Fruit fly (Drosophila melanogaster): ENCODE data around the gene Agpat1.
A peak's percentile ranks its signal among the peaks of the same experiment; 100 is the strongest.

Agpat1 gene

dm6 chrX:12765076-12765475 lies at the start of gene Agpat1:
Gene Agpat1 (plus strand): TSS chrX:12765266.
- no peak for TF ChIP-seq noc (tag; optimal IDR thresholded peaks at IDR 0.05)

DNA sequence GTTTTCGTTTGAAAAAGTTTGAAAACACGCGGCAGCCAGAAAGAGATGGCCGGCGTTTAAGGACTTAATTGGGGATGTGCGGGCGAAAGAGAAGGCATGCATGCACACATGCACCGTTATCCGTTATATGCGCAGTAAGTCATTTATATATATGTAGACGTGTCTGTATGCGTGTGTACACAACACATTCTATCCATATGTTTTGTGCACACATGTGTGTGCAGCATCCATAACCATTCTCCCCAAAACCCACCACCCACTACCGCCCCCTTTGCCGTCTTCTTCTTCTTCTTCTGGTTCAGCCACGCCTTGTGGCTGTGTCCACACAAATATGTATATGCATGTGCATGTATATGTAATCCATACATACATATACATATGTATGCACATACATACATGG lies 46.4 kb upstream of the Agpat1 start:
- no peak for TF ChIP-seq noc (tag; optimal IDR thresholded peaks at IDR 0.05)

DNA sequence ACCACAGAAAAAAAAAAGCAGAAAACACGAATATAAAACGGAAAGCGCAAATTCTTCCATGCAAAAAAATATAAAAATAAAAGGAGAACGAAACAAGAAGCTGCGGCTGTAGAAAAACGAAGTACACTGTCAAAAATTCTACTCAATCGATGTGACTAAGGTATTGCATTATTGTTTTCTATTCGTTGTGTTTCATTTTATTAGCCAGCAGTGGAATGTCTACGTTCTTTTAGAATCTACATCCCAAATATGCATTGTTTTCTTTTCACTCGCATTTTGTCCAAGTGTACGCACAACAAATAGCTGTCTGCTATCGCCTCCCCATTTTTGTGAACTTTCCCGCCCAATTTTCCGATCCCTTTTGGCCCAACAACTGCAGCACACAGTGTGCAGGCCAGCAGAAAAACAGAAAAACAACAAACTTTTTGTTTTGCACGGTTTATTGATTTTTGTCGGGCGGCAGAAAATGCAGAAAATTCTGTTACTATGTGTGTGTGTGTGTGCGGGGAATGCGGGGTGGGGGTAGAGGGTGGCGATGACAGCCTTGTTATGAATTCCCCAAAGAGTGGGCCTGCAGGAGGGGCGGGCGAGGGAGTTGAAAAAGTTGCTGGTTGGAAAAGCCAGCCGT lies 45.8 kb upstream of the Agpat1 start:
- peak; percentile 41 for TF ChIP-seq noc (tag; optimal IDR thresholded peaks at IDR 0.05)

DNA sequence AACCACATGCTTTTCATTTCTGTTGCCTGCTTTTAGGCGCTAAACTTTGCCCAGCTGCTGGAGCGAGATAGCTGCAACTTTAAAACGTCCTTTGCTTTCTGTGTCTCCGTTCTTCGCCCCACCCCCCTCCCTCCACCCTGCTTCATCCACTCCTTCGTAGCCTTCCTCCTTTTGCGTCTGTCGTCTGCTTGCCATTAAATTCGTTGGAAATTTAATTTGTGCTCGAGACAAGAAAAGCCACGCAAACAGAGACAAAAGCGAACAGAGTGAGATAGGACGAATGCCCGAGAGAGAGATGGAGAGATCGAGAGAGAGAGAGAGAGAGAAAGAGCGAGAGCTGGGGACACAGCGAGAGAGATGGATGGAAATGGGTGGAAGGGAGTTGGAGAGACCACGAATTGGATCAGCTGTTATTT lies 45.1 kb upstream of the Agpat1 start:
- TF ChIP-seq noc (tag; optimal IDR thresholded peaks at IDR 0.05): no peak

DNA sequence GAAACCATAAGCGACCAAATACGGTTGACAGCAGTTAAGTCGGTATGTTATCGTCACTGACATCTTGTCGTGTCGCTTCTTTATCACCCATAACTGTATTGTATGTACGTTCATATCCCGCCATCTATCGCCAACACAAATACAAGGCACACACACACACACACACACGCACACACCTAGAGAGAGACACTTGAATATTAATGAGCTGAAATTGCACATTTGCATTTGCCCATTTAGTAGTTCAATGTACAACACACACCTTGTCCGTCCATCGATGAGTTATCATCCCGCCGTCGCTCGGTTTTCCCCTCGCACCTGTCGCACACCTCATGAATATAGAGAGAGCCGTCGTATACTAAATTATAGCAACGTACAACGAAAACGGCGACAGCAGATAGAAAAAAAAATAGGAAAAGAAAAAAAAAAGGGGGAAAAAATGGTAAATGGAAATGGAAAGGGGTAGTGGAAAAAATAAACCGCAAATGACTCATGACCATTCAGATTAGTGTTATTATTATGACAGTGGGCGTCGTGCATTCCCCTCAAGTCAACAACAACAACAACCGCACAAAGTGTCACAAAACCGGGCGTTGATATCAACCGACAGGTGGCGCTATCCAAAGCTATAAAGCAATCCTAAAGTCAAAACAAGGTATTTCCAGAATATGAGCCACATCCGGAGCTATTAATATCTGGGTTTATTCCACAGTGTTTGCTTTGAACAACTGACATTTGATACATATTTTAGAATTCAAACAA lies 43.8 kb upstream of the Agpat1 start:
- TF ChIP-seq noc (tag; optimal IDR thresholded peaks at IDR 0.05): peak; percentile 2

DNA sequence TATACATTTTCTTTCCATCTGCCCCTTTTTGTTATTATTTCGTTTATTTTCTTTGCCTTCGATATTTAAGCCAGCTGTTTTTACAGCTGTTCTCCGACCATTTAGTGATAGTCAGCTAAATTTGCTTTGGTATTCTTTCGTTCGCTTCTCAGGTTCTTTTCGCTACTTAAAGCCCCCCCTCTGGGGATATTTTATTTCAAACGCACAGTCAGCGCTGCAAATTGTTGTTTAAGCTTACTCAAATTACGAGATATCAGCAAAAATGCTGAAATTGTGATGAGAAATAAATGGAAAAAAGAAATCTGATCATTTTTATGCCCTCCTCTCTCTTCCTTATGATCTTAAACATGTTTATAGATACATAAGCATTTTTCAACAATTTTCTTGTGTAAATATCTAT lies 43.1 kb upstream of the Agpat1 start:
- TF ChIP-seq noc (tag; optimal IDR thresholded peaks at IDR 0.05): no peak

dm6 chrX:12723332-12723731 lies 41.7 kb upstream of the Agpat1 start:
- peak; percentile 63 for TF ChIP-seq noc (tag; optimal IDR thresholded peaks at IDR 0.05)

DNA sequence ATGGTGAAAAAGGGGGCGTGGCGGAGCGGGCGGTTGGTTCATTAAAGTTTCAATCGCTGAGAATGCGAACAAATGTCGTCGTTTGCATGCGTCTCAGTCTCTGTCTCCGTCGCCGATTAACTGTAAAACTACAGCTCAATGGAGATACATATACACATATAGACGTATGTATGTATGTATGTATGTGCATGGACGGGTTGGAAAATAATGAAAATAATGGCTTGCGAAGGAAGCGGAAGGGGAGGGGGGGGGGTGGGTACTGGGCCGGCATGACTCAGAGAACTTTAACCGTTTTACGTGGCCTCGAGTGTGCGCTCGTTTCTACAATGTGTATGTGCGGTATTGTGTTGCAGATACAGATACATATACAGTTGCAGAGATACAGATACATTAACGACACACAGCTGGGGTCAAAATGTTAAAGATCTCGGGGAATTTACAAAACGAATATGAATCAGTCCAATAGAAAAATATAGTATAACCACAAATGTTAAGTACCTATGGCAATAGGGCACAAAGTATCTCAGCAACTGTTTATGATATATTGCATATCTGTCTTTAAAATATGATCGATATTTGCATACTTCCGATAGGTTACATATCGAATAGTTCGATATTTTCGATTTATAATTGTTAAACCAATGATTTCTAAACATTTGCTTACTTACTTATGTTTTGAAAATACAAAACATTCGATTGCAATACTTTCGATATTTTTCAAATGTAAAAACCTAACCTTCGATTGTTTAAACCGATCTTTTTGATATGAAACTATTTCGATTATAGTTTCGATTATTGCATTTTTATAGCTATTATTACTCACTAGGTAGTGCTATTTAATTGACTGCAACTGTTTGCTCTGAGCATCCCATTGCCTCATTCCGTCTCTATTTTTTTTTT lies 40.5 kb upstream of the Agpat1 start:
- TF ChIP-seq noc (tag; optimal IDR thresholded peaks at IDR 0.05): no peak

DNA sequence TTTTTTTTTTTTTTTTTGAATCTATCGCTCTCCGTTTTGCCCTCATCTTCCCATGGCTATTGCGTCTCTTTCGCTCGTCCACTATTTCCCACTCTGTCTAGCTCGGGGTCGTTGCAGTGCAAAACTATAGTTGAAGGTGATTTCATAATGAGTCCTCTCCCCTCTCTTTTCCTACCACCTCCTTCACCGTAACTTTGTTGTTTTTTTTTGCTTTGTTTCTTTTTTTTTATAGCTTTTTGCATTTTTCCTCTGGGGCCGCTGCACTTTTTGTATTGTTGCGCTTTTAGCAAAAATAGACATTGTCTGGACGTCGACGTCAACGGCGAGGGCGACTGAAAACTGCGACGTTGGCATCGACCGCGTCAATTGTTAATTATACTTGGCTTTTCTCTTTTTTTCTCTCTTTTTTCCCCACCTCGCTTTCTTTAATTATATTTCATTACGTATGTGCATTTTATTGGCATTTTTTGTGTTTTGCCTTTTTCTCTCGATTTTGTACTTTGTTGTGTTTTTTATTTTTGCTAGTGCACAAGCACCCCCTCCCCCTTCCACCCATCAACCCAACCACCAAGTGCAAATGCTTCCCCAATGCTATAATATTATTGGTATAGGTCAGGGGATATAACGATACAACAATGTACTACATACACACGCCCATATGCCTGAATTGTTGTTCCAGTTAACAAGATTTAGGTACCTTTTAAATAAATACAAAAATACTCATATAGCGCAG lies 39.7 kb upstream of the Agpat1 start:
- TF ChIP-seq noc (tag; optimal IDR thresholded peaks at IDR 0.05): no peak

dm6 chrX:12727642-12728228 lies 37.3 kb upstream of the Agpat1 start:
- no peak for TF ChIP-seq noc (tag; optimal IDR thresholded peaks at IDR 0.05)

- TF ChIP-seq noc (tag; optimal IDR thresholded peaks at IDR 0.05): no peak
These were observed 34.0 kb upstream of the Agpat1 start for dm6 chrX:12731077-12731476.

DNA sequence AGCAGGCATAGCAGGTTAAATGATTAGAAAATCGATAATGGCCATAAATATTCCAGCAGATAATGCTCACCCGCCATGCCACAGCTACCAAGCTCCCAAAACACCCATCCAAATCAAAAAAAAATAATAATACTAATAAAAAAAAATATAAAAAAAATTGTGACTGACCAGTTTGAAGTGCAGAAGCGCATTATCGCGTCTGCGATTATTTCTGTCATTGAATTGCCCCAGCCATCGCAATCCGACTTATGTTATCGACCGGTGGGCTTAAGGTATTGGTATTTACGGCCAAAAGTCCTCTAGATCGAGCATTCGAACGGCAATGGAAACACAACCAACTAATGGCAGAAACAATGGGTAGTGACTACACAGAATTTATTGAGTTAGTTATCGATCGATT lies 32.6 kb upstream of the Agpat1 start:
- TF ChIP-seq noc (tag; optimal IDR thresholded peaks at IDR 0.05): no peak

DNA sequence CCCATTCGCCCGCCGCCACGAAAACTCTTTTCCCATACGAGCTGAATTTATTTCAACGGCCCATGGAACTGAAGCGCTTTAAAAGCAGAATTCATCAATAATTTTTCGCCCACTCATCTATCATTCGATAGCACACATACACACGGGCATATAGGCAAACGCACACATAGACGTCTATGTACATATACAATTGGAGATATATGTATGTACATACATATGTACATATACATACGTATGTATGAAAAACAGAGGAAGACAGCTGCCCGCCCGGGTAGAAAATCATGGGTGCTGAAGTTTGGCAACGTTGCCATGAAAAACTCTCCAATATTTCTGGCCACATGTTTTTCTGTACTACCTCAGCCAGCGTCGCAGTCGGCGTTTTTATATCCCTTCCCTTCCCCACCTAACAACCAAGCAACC lies 31.3 kb upstream of the Agpat1 start:
- no peak for TF ChIP-seq noc (tag; optimal IDR thresholded peaks at IDR 0.05)

DNA sequence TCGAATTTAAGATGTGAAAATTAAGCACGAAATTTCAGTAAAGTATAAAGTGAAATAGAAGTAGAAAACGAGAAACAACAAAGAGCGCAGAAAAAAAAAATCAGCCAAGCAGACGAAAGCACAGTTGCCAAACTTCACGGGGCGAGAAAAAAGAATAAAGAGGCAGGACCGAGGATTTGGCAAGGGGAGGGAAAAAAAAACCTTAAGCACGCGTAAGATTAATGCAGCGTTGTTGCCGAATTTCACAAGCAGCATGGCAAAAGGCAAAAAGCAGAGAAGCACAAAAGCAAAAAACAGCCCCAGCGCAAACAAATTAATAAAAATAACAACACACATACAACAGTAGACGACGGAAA lies 30.7 kb upstream of the Agpat1 start:
- no peak for TF ChIP-seq noc (tag; optimal IDR thresholded peaks at IDR 0.05)

DNA sequence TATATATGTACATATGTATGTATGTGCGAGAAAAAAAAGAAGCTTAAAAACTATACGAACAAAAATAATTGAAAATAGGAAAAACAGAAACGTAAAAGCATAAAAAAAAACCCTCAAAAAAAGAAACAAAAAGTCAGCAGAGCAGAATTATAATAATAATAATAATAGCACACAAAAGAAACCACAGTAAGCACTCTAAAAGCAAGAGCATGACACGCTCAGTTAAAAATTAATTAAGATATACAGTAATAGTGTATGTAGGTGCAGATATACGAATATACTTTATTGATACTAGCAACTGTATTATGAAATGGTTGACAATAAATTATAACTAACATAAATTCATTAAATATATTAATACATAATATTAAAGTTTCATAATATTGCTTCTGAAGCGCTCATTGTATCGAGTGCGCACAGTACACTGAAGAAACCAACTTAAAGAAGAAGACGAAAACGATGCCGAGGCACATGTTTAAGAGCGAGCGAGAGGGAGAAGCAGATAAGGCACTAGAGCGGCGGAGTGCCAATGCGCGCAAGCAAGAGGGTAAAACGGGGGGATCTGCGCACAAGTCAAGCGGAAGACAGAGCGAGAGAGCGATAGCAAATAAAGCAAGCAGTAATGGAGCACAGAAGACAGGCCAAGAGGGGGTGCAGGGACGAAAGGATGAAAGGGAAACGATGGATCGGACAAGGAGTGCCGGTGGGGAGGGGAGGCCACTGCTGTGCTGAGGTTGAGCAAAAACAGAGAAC lies 30.2 kb upstream of the Agpat1 start:
- peak; percentile 96 for TF ChIP-seq noc (tag; optimal IDR thresholded peaks at IDR 0.05)
